Fruit fly (Drosophila melanogaster): ENCODE results near the gene CG9953.

CG9953 gene

dm6 chr3L:6964488-6965152 lies 4.8 kb upstream of the CG9953 start, which contains the start of gene sgl (continued):
- TF ChIP-seq BEAF-32 (GFP tag; optimal IDR thresholded peaks at IDR 0.05) (peak; percentile 38), lov (optimal IDR thresholded peaks at IDR 0.05) (no peak), lov (GFP tag; IDR thresholded peaks at IDR 0.05) (0 out of 3 replicates have a peak, but pooled peaks have one; percentile 23), CG17328 (GFP tag; IDR thresholded peaks at IDR 0.05) (0 out of 2 replicates have a peak, but pooled peaks have one; percentile 11), CG9797 (GFP tag; optimal IDR thresholded peaks at IDR 0.05) (peak; percentile 99), D19B (GFP tag; optimal IDR thresholded peaks at IDR 0.05) (peak; percentile 14), Side (GFP tag; optimal IDR thresholded peaks at IDR 0.05) (peak; percentile 26), Dref (GFP tag; IDR thresholded peaks at IDR 0.05) (peak; percentile 34; the same call in 1 of the 2 replicates), CG6689 (GFP tag; IDR thresholded peaks at IDR 0.05) (peak; percentile 28; the same call in 1 of the 2 replicates), CG15269 (tag; optimal IDR thresholded peaks at IDR 0.05) (peak; percentile 40), mld (GFP tag; IDR thresholded peaks at IDR 0.05; ENCODE audit: partially characterized antibody) (0 out of 3 replicates have a peak, but pooled peaks have one; percentile 66), crp (GFP tag; optimal IDR thresholded peaks at IDR 0.05) (no peak), CG15073 (GFP tag; optimal IDR thresholded peaks at IDR 0.05) (no peak), HLH54F (GFP tag; optimal IDR thresholded peaks at IDR 0.05) (no peak), tll (GFP tag; optimal IDR thresholded peaks at IDR 0.05) (peak in 1 of 2 experiments; percentile 53), CG15011 (GFP tag; optimal IDR thresholded peaks at IDR 0.05) (no peak), twi (tag; optimal IDR thresholded peaks at IDR 0.05) (no peak), gcm2 (GFP tag; optimal IDR thresholded peaks at IDR 0.05) (no peak), bab2 (GFP tag; optimal IDR thresholded peaks at IDR 0.05) (no peak), CG17361 (GFP tag; IDR thresholded peaks at IDR 0.05) (0 out of 3 replicates have a peak, but pooled peaks have one; percentile 6), HLHmδ (GFP tag; optimal IDR thresholded peaks at IDR 0.05) (peak; percentile 76), CG7987 (GFP tag; optimal IDR thresholded peaks at IDR 0.05) (peak; percentile 57), CG18262 (tag; optimal IDR thresholded peaks at IDR 0.05) (peak; percentile 41), CG4424 (GFP tag; optimal IDR thresholded peaks at IDR 0.05) (peak; percentile 19), sug (tag; optimal IDR thresholded peaks at IDR 0.05) (peak; percentile 37), Gug (GFP tag; IDR thresholded peaks at IDR 0.05) (peak; percentile 54; the same call in 2 of the 4 replicates), crol (GFP tag; IDR thresholded peaks at IDR 0.05) (no peak; the same call in 1 of the 2 replicates), fd64A (GFP tag; optimal IDR thresholded peaks at IDR 0.05) (no peak), Elba2 (GFP tag; optimal IDR thresholded peaks at IDR 0.05) (peak; percentile 52), Chrac-16 (GFP tag; optimal IDR thresholded peaks at IDR 0.05) (no peak), CG10543 (GFP tag; optimal IDR thresholded peaks at IDR 0.05) (peak; percentile 89), vvl (GFP tag; IDR thresholded peaks at IDR 0.05) (peak; percentile 66), CG4707 (GFP tag; optimal IDR thresholded peaks at IDR 0.05) (peak; percentile 3), Kr (GFP tag; optimal IDR thresholded peaks at IDR 0.05) (no peak), CG32772 (GFP tag; IDR thresholded peaks at IDR 0.05) (0 out of 2 replicates have a peak, but pooled peaks have one; percentile 14), her (GFP tag; optimal IDR thresholded peaks at IDR 0.05) (peak; percentile 39), CG17912 (GFP tag; optimal IDR thresholded peaks at IDR 0.05) (peak; percentile 61), PHDP (tag; optimal IDR thresholded peaks at IDR 0.05) (peak; percentile 37), CG6683 (GFP tag; optimal IDR thresholded peaks at IDR 0.05) (peak; percentile 50), sima (GFP tag; optimal IDR thresholded peaks at IDR 0.05) (no peak), Ada2b (GFP tag; IDR thresholded peaks at IDR 0.05) (peak; percentile 46; the same call in 1 of the 2 replicates), gfzf (GFP tag; optimal IDR thresholded peaks at IDR 0.05) (peak; percentile 95), HLH4C (GFP tag; IDR thresholded peaks at IDR 0.05; ENCODE audit: partially characterized antibody) (peak; percentile 49; the same call in 1 of the 3 replicates), CG12659 (GFP tag; optimal IDR thresholded peaks at IDR 0.05) (peak; percentile 66), Drgx (GFP tag; IDR thresholded peaks at IDR 0.05) (peak; percentile 72), CG10654 (GFP tag; optimal IDR thresholded peaks at IDR 0.05) (no peak), CG16779 (GFP tag; IDR thresholded peaks at IDR 0.05) (0 out of 2 replicates have a peak, but pooled peaks have one; percentile 34), CG12236 (GFP tag; optimal IDR thresholded peaks at IDR 0.05) (peak; percentile 20)

Measured in whole organism, embryonic.